Worm (Caenorhabditis elegans): Measurements from ENCODE around the gene K08F8.7.
A peak's percentile ranks its signal among the peaks of the same experiment; 100 is the strongest.

The K08F8.7 gene

ce11 chrII:8742006-8742847, 12.9 kb downstream of the K08F8.7 start:
- no peak for TF ChIP-seq nhr-237 (tag; optimal IDR thresholded peaks at IDR 0.05)
- TF ChIP-seq nhr-23 (tag; optimal IDR thresholded peaks at IDR 0.05), result no peak
- peak; percentile 43 for TF ChIP-seq crh-2 (tag; optimal IDR thresholded peaks at IDR 0.05)
- no peak for TF ChIP-seq dmd-4 (tag; optimal IDR thresholded peaks at IDR 0.05)
- TF ChIP-seq elt-1 (tag; optimal IDR thresholded peaks at IDR 0.05), result no peak
- peak; percentile 16 for TF ChIP-seq sem-4 (tag; optimal IDR thresholded peaks at IDR 0.05)
- no peak for TF ChIP-seq nhr-10 (tag; optimal IDR thresholded peaks at IDR 0.05)
- TF ChIP-seq skn-1 (tag; optimal IDR thresholded peaks at IDR 0.05), result no peak
- TF ChIP-seq nhr-12 (tag; optimal IDR thresholded peaks at IDR 0.05), result no peak
- TF ChIP-seq Y55F3AM.14 (GFP tag; optimal IDR thresholded peaks at IDR 0.05), result peak; percentile 73
- no peak for TF ChIP-seq elt-3 (tag; optimal IDR thresholded peaks at IDR 0.05)
- no peak for TF ChIP-seq ztf-4 (tag; optimal IDR thresholded peaks at IDR 0.05)
- TF ChIP-seq nhr-25 (tag; optimal IDR thresholded peaks at IDR 0.05), result peak; percentile 95
- no peak for TF ChIP-seq snpc-4 (tag; optimal IDR thresholded peaks at IDR 0.05)
- TF ChIP-seq C34F6.9 (tag; optimal IDR thresholded peaks at IDR 0.05), result peak; percentile 22
- no peak for TF ChIP-seq ZK546.5 (tag; optimal IDR thresholded peaks at IDR 0.05)
- TF ChIP-seq zag-1 (tag; optimal IDR thresholded peaks at IDR 0.05), result no peak
- peak; percentile 98 for TF ChIP-seq sma-9 (GFP tag; optimal IDR thresholded peaks at IDR 0.05)
- TF ChIP-seq sma-9 (tag; optimal IDR thresholded peaks at IDR 0.05), result no peak
- TF ChIP-seq ama-1 (optimal IDR thresholded peaks at IDR 0.05), result no peak
- no peak for TF ChIP-seq ceh-82 (tag; optimal IDR thresholded peaks at IDR 0.05)
- TF ChIP-seq mab-5 (tag; optimal IDR thresholded peaks at IDR 0.05), result peak; percentile 14
- TF ChIP-seq egl-27 (tag; optimal IDR thresholded peaks at IDR 0.05), result peak; percentile 38
- TF ChIP-seq unc-39 (tag; optimal IDR thresholded peaks at IDR 0.05), result no peak
- TF ChIP-seq unc-62 (GFP tag; optimal IDR thresholded peaks at IDR 0.05), result no peak
- peak in 1 of 2 experiments; percentile 72 for TF ChIP-seq lsy-2 (tag; optimal IDR thresholded peaks at IDR 0.05)
- no peak for TF ChIP-seq lin-39 (tag; optimal IDR thresholded peaks at IDR 0.05)
- TF ChIP-seq mdl-1 (tag; optimal IDR thresholded peaks at IDR 0.05), result peak; percentile 89 to 90
- TF ChIP-seq lin-13 (GFP tag; optimal IDR thresholded peaks at IDR 0.05), result peak; percentile 14
- TF ChIP-seq alr-1 (tag; optimal IDR thresholded peaks at IDR 0.05), result no peak
- no peak for TF ChIP-seq peb-1 (tag; optimal IDR thresholded peaks at IDR 0.05)
- TF ChIP-seq fos-1 (tag; optimal IDR thresholded peaks at IDR 0.05), result peak; percentile 18
- TF ChIP-seq ztf-11 (tag; optimal IDR thresholded peaks at IDR 0.05), result no peak
- peak; percentile 27 for TF ChIP-seq nhr-6 (tag; optimal IDR thresholded peaks at IDR 0.05)
- TF ChIP-seq gmeb-1 (tag; optimal IDR thresholded peaks at IDR 0.05), result peak; percentile 66
- TF ChIP-seq mbf-1 (tag; optimal IDR thresholded peaks at IDR 0.05), result no peak
- peak; percentile 95 for TF ChIP-seq nhr-21 (tag; optimal IDR thresholded peaks at IDR 0.05)
- TF ChIP-seq R02D3.7 (tag; optimal IDR thresholded peaks at IDR 0.05), result no peak
- no peak for TF ChIP-seq nhr-77 (tag; optimal IDR thresholded peaks at IDR 0.05)
- no peak for TF ChIP-seq sma-3 (GFP tag; optimal IDR thresholded peaks at IDR 0.05)
- TF ChIP-seq ztf-1 (GFP tag; conservative IDR thresholded peaks at IDR 0.05), result no peak
- TF ChIP-seq aly-2 (tag; optimal IDR thresholded peaks at IDR 0.05), result no peak
- TF ChIP-seq lin-11 (tag; optimal IDR thresholded peaks at IDR 0.05), result no peak
- no peak for TF ChIP-seq ceh-16 (tag; optimal IDR thresholded peaks at IDR 0.05)
- TF ChIP-seq unc-55 (GFP tag; optimal IDR thresholded peaks at IDR 0.05), result no peak
- TF ChIP-seq F13H6.1 (tag; optimal IDR thresholded peaks at IDR 0.05), result peak; percentile 38
- peak; percentile 58 for TF ChIP-seq nhr-129 (tag; optimal IDR thresholded peaks at IDR 0.05)
- no peak for TF ChIP-seq nhr-11 (tag; optimal IDR thresholded peaks at IDR 0.05)
- TF ChIP-seq blmp-1 (tag; optimal IDR thresholded peaks at IDR 0.05; ENCODE audit: insufficient read depth), result peak; percentile 78

Measured in whole organism, L2 larva.